Fruit fly (Drosophila melanogaster): ENCODE data around the gene Vm26Ac.

- no peak for TF ChIP-seq CTCF (optimal IDR thresholded peaks at IDR 0.05)
- TF ChIP-seq CG8478 (optimal IDR thresholded peaks at IDR 0.05), result no peak
Measured at dm6 chr2L:5977729-5978078, 19.3 kb upstream of the Vm26Ac start.
